Worm (Caenorhabditis elegans): ENCODE results near the gene fbxa-214.

The fbxa-214 gene

ce11 chrV:6107474-6107873 lies 37.6 kb upstream of the fbxa-214 start, which contains the start of gene cwf-19L1 (continued):
- no peak for TF ChIP-seq elt-2 (tag; optimal IDR thresholded peaks at IDR 0.05)
- TF ChIP-seq nhr-25 (tag; optimal IDR thresholded peaks at IDR 0.05): peak; percentile 20
- no peak for TF ChIP-seq nhr-76 (tag; optimal IDR thresholded peaks at IDR 0.05)
- no peak for TF ChIP-seq nhr-11 (tag; optimal IDR thresholded peaks at IDR 0.05)
- no peak for TF ChIP-seq elt-1 (tag; optimal IDR thresholded peaks at IDR 0.05)
- no peak for TF ChIP-seq nhr-12 (tag; optimal IDR thresholded peaks at IDR 0.05)
- no peak for TF ChIP-seq ZK546.5 (tag; optimal IDR thresholded peaks at IDR 0.05)
- TF ChIP-seq nhr-28 (tag; optimal IDR thresholded peaks at IDR 0.05): no peak
- TF ChIP-seq fkh-10 (GFP tag; optimal IDR thresholded peaks at IDR 0.05): no peak
- TF ChIP-seq ceh-28 (tag; optimal IDR thresholded peaks at IDR 0.05): peak; percentile 25
- TF ChIP-seq nhr-67 (tag; optimal IDR thresholded peaks at IDR 0.05): no peak
- TF ChIP-seq hmg-11 (tag; optimal IDR thresholded peaks at IDR 0.05): peak; percentile 60
- TF ChIP-seq pqm-1 (tag; optimal IDR thresholded peaks at IDR 0.05): no peak

ce11 chrV:6105374-6105773 lies 35.5 kb upstream of the fbxa-214 start, which contains the start of gene atf-8:
TSS of gene atf-8 (plus strand) at chrV:6105607.
- TF ChIP-seq nhr-25 (tag; optimal IDR thresholded peaks at IDR 0.05): peak; percentile 10
- no peak for TF ChIP-seq fkh-10 (GFP tag; optimal IDR thresholded peaks at IDR 0.05)
- TF ChIP-seq nfya-1 (tag; optimal IDR thresholded peaks at IDR 0.05; ENCODE audit: insufficient read depth): no peak
- peak; percentile 74 for TF ChIP-seq nhr-23 (tag; optimal IDR thresholded peaks at IDR 0.05)

ce11 chrV:6103429-6103828 lies 33.6 kb upstream of the fbxa-214 start, which contains the start of gene Y38A10A.11:
TSS of gene Y38A10A.11 (minus strand) at chrV:6103529.
- TF ChIP-seq elt-3 (tag; optimal IDR thresholded peaks at IDR 0.05): no peak

DNA sequence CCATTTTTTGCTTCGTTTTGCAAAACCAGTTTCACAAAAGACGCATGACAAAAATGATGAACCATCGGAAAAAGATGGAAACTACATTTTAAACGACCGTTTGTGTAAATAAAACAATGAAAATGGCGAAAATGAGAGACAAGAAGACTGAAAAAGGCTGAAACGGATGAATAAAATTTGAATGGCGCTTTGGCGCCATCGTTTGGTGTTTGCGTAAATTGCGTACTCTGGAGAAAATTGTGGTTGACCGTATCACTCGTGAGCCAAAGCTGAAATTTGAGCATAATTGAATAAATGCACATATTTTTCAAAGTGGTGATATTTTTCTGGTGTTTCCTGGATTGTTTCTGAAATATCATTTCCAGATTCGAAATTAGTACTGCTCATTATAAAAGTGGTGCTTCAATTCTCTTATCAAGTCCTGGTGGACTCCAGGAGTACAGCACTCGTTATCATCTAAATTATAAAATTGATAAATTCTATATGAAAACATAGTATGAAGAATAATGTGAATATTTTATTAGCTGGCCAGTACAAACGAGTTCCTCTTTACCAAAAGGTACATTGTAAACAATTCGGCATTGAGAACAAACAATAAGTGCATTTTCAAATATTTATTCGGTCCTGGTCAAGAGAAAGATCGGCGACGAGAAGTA lies 31.5 kb upstream of the fbxa-214 start:
- TF ChIP-seq nhr-25 (tag; optimal IDR thresholded peaks at IDR 0.05) (no peak), egl-5 (tag; optimal IDR thresholded peaks at IDR 0.05) (peak; percentile 23), elt-2 (tag; optimal IDR thresholded peaks at IDR 0.05) (peak; percentile 70), pha-4 (tag; optimal IDR thresholded peaks at IDR 0.05) (peak; percentile 80), tbx-2 (tag; optimal IDR thresholded peaks at IDR 0.05) (no peak), nhr-23 (tag; optimal IDR thresholded peaks at IDR 0.05) (peak; percentile 2), lin-15B (tag; optimal IDR thresholded peaks at IDR 0.05) (no peak), nfya-1 (tag; optimal IDR thresholded peaks at IDR 0.05; ENCODE audit: insufficient read depth) (peak; percentile 21), mml-1 (tag; optimal IDR thresholded peaks at IDR 0.05) (no peak), snpc-4 (tag; optimal IDR thresholded peaks at IDR 0.05) (no peak)

- TF ChIP-seq tbx-2 (tag; optimal IDR thresholded peaks at IDR 0.05) (peak; percentile 71), jun-1 (tag; optimal IDR thresholded peaks at IDR 0.05) (peak; percentile 87), nhr-11 (tag; optimal IDR thresholded peaks at IDR 0.05) (peak; percentile 44), skn-1 (tag; optimal IDR thresholded peaks at IDR 0.05) (peak; percentile 79), nhr-23 (tag; optimal IDR thresholded peaks at IDR 0.05) (peak; percentile 83), elt-1 (tag; optimal IDR thresholded peaks at IDR 0.05) (peak; percentile 65), nhr-77 (tag; optimal IDR thresholded peaks at IDR 0.05) (no peak), pqm-1 (tag; optimal IDR thresholded peaks at IDR 0.05) (peak; percentile 55), nhr-43 (tag; optimal IDR thresholded peaks at IDR 0.05; ENCODE audit: poor library complexity, severe bottlenecking) (peak; percentile 31), elt-3 (tag; optimal IDR thresholded peaks at IDR 0.05) (peak in 1 of 3 experiments; percentile 20), pha-4 (tag; optimal IDR thresholded peaks at IDR 0.05) (peak; percentile 84), daf-12 (tag; optimal IDR thresholded peaks at IDR 0.05) (no peak), nhr-28 (tag; optimal IDR thresholded peaks at IDR 0.05) (no peak), lin-15B (tag; optimal IDR thresholded peaks at IDR 0.05) (peak; percentile 97), elt-2 (tag; optimal IDR thresholded peaks at IDR 0.05) (peak; percentile 93), fkh-10 (GFP tag; optimal IDR thresholded peaks at IDR 0.05) (peak; percentile 12), mdl-1 (tag; optimal IDR thresholded peaks at IDR 0.05) (peak; percentile 40), nhr-12 (tag; optimal IDR thresholded peaks at IDR 0.05) (no peak), zag-1 (tag; optimal IDR thresholded peaks at IDR 0.05) (no peak), sea-2 (GFP tag; optimal IDR thresholded peaks at IDR 0.05) (no peak), ceh-16 (tag; optimal IDR thresholded peaks at IDR 0.05) (no peak), lsy-12 (tag; optimal IDR thresholded peaks at IDR 0.05) (peak; percentile 97), ztf-4 (tag; optimal IDR thresholded peaks at IDR 0.05) (peak; percentile 51), nfya-1 (tag; optimal IDR thresholded peaks at IDR 0.05; ENCODE audit: insufficient read depth) (peak; percentile 100), ztf-11 (tag; optimal IDR thresholded peaks at IDR 0.05) (no peak), R02D3.7 (tag; optimal IDR thresholded peaks at IDR 0.05) (peak; percentile 82), unc-62 (GFP tag; optimal IDR thresholded peaks at IDR 0.05) (peak; percentile 43), snpc-4 (tag; optimal IDR thresholded peaks at IDR 0.05) (peak; percentile 57), nhr-25 (tag; optimal IDR thresholded peaks at IDR 0.05) (peak; percentile 82), lin-39 (tag; optimal IDR thresholded peaks at IDR 0.05) (peak; percentile 88), hmg-11 (tag; optimal IDR thresholded peaks at IDR 0.05) (peak; percentile 80), ama-1 (optimal IDR thresholded peaks at IDR 0.05) (peak; percentile 45), ceh-28 (tag; optimal IDR thresholded peaks at IDR 0.05) (peak; percentile 71), egl-5 (tag; optimal IDR thresholded peaks at IDR 0.05) (peak; percentile 82)
Observed at ce11 chrV:6100492-6101004, 30.7 kb upstream of the fbxa-214 start, which contains the start of gene crt-1. TSS of gene crt-1 (minus strand) at chrV:6100542.
